Worm (Caenorhabditis elegans): ENCODE results near the gene T25B9.11.

- TF ChIP-seq hlh-30 (tag; optimal IDR thresholded peaks at IDR 0.05; ENCODE audit: insufficient read depth): peak; percentile 62
- no peak for TF ChIP-seq ZK546.5 (tag; optimal IDR thresholded peaks at IDR 0.05)
- no peak for TF ChIP-seq lin-13 (GFP tag; optimal IDR thresholded peaks at IDR 0.05)
- TF ChIP-seq nhr-237 (tag; optimal IDR thresholded peaks at IDR 0.05): no peak
Measured at ce11 chrIV:10810820-10811219, 46.5 kb downstream of the T25B9.11 start.

Data from whole organism, L4 larva.